Fruit fly (Drosophila melanogaster): ENCODE results near the gene Ssb-c31a.

DNA sequence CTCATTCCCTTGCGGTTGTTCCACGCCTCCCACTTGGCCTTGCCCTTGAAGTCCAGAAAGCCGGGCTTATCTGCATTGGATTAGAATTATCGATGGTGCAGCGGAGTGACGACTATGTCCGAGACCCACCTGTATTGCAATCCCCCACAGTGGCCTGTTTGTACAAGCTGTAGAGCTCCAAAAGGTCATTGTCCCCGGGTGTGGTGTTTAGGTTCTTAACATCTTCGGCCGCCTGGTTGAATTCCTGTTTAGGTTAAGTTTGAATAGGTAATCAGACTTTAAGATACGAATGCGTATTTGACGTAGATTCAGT lies 49.2 kb upstream of the Ssb-c31a start:
- TF ChIP-seq CTCF (optimal IDR thresholded peaks at IDR 0.05): no peak
- no peak for TF ChIP-seq CG8478 (optimal IDR thresholded peaks at IDR 0.05)

Measured in S2 (cell line).